Fruit fly (Drosophila melanogaster) whole organism, embryonic: ENCODE data around the gene Cand1.

Experiments used
- CG10543 ChIP-seq: fragments of 200-800 bp; sonication (Bioruptor generic); optimal IDR thresholded peaks from 3 replicates; lab custom pipeline; 2017; ENCODE audit warnings: missing biosample characterization, mild to moderate bottlenecking, missing genetic modification characterization, moderate library complexity
- CG11247 ChIP-seq: fragments of 200-800 bp; sonication (Bioruptor generic); IDR thresholded peaks from 2 replicates; pipeline ENCODE4 v1.3.6; 2022; ENCODE audit warnings: missing biosample characterization, missing genetic modification characterization
- CG12391 ChIP-seq: fragments of 200-800 bp; sonication (Bioruptor generic); optimal IDR thresholded peaks from 3 replicates; lab custom pipeline; 2018; ENCODE audit warnings: missing biosample characterization, mild to moderate bottlenecking, missing genetic modification characterization, moderate library complexity
- CG15514 ChIP-seq: fragments of 200-800 bp; sonication (Bioruptor generic); optimal IDR thresholded peaks from 3 replicates; lab custom pipeline; 2017; ENCODE audit warnings: missing biosample characterization, missing genetic modification characterization, mild to moderate bottlenecking, moderate library complexity, missing genetic modification reagents
- CG16813 ChIP-seq: fragments of 200-800 bp; sonication (Bioruptor generic); IDR thresholded peaks from 3 replicates; pipeline ENCODE4 v1.3.6; 2022; ENCODE audit warnings: missing biosample characterization, missing genetic modification characterization; ENCODE audit not compliant: partially characterized antibody
- CG18011 ChIP-seq: fragments of 200-800 bp; sonication (Bioruptor generic); optimal IDR thresholded peaks from 2 replicates; lab custom pipeline; 2017; ENCODE audit warnings: missing biosample characterization, missing genetic modification characterization, mild to moderate bottlenecking, moderate library complexity, missing genotype
- CG30403 ChIP-seq: fragments of 200-800 bp; sonication (Bioruptor generic); optimal IDR thresholded peaks from 3 replicates; lab custom pipeline; 2016; ENCODE audit warnings: missing biosample characterization, missing genetic modification characterization
- CG31441 ChIP-seq: fragments of 200-800 bp; sonication (Bioruptor generic); IDR thresholded peaks from 2 replicates; pipeline ENCODE4 v1.3.6; 2022; ENCODE audit warnings: missing biosample characterization, missing genetic modification characterization
- CG32532 ChIP-seq: fragments of 200-800 bp; sonication (Bioruptor generic); IDR thresholded peaks from 2 replicates; pipeline ENCODE4 v1.3.6; 2022; ENCODE audit warnings: missing biosample characterization, missing genetic modification characterization
- CG34376 ChIP-seq: fragments of 200-800 bp; sonication (Bioruptor generic); optimal IDR thresholded peaks from 2 replicates; lab custom pipeline; 2018; ENCODE audit warnings: missing biosample characterization, mild to moderate bottlenecking, missing genetic modification characterization
- CG34422 ChIP-seq: fragments of 200-800 bp; sonication (Bioruptor generic); IDR thresholded peaks from 3 replicates; pipeline ENCODE4 v1.3.6; 2022; ENCODE audit warnings: missing biosample characterization, missing genetic modification characterization
- CG3995 ChIP-seq: fragments of 200-800 bp; sonication (Bioruptor generic); optimal IDR thresholded peaks from 3 replicates; lab custom pipeline; 2016; ENCODE audit warnings: missing biosample characterization, missing genetic modification characterization
- CG4282 ChIP-seq: fragments of 200-800 bp; sonication (Bioruptor generic); optimal IDR thresholded peaks from 2 replicates; lab custom pipeline; 2016; ENCODE audit warnings: missing biosample characterization, missing genetic modification characterization
- CG7271 ChIP-seq: fragments of 200-800 bp; sonication (Bioruptor generic); optimal IDR thresholded peaks from 2 replicates; lab custom pipeline; 2018; ENCODE audit warnings: missing biosample characterization, mild to moderate bottlenecking, missing genetic modification characterization, moderate library complexity
- CG8290 ChIP-seq, 3 experiments: fragments of 200-800 bp; sonication (Bioruptor generic); optimal IDR thresholded peaks; 2 replicates each; lab custom pipeline; 2016 to 2019; ENCODE audit warnings: missing biosample characterization in 3 of 3, missing genetic modification characterization in 3 of 3, mild to moderate bottlenecking in 2 of 3, moderate library complexity in 1 of 3
- CrebB ChIP-seq: fragments of 200-800 bp; sonication (Bioruptor generic); optimal IDR thresholded peaks from 3 replicates; lab custom pipeline; 2018; ENCODE audit warnings: missing biosample characterization, mild to moderate bottlenecking, missing genetic modification characterization
- Doc3 ChIP-seq: fragments of 200-800 bp; sonication (Bioruptor generic); IDR thresholded peaks from 3 replicates; pipeline ENCODE4 v1.3.6; 2022; ENCODE audit warnings: missing biosample characterization, missing genetic modification characterization; ENCODE audit not compliant: partially characterized antibody
- Dp ChIP-seq: fragments of 200-800 bp; sonication (Bioruptor generic); optimal IDR thresholded peaks from 2 replicates; lab custom pipeline; 2018; ENCODE audit warnings: missing biosample characterization, mild to moderate bottlenecking, missing genetic modification characterization, moderate library complexity
- ERR ChIP-seq: fragments of 200-800 bp; sonication (Bioruptor generic); optimal IDR thresholded peaks from 2 replicates; lab custom pipeline; 2016; ENCODE audit warnings: missing biosample characterization, missing genetic modification characterization
- H2.0 ChIP-seq: fragments of 200-800 bp; sonication (Bioruptor generic); IDR thresholded peaks from 2 replicates; pipeline ENCODE4 v1.3.6; 2022; ENCODE audit warnings: missing biosample characterization, missing genetic modification characterization
- Hand ChIP-seq: fragments of 200-800 bp; sonication (Bioruptor generic); optimal IDR thresholded peaks from 2 replicates; lab custom pipeline; 2017; ENCODE audit warnings: mild to moderate bottlenecking, missing biosample characterization, missing genetic modification reagents, missing genetic modification characterization
- Mes4 ChIP-seq: fragments of 200-800 bp; sonication (Bioruptor generic); optimal IDR thresholded peaks from 2 replicates; lab custom pipeline; 2016; ENCODE audit warnings: missing biosample characterization, missing genetic modification characterization
- Mrtf ChIP-seq: fragments of 200-800 bp; sonication (Bioruptor generic); IDR thresholded peaks from 3 replicates; pipeline ENCODE4 v1.3.6; 2022; ENCODE audit warnings: missing biosample characterization, missing genetic modification characterization
- Nf-YB ChIP-seq: fragments of 200-800 bp; sonication (Bioruptor generic); optimal IDR thresholded peaks from 3 replicates; lab custom pipeline; 2019; ENCODE audit warnings: missing biosample characterization, mild to moderate bottlenecking, missing genetic modification characterization, moderate library complexity
- Opbp ChIP-seq: fragments of 200-800 bp; sonication (Bioruptor generic); IDR thresholded peaks from 3 replicates; pipeline ENCODE4 v1.3.6; 2022; ENCODE audit warnings: missing biosample characterization, missing genetic modification characterization; ENCODE audit not compliant: partially characterized antibody
- Sry-β ChIP-seq: fragments of 200-800 bp; sonication (Bioruptor generic); optimal IDR thresholded peaks from 2 replicates; lab custom pipeline; 2018; ENCODE audit warnings: missing biosample characterization, mild to moderate bottlenecking, missing genetic modification characterization, moderate library complexity
- Sry-δ ChIP-seq: fragments of 200-800 bp; sonication (Bioruptor generic); optimal IDR thresholded peaks from 2 replicates; lab custom pipeline; 2016; ENCODE audit warnings: missing biosample characterization, missing genetic modification characterization
- amos ChIP-seq: fragments of 200-800 bp; sonication (Bioruptor generic); IDR thresholded peaks from 2 replicates; pipeline ENCODE4 v1.3.6; 2022; ENCODE audit warnings: missing biosample characterization, missing genetic modification characterization; ENCODE audit not compliant: partially characterized antibody
- ase ChIP-seq: fragments of 200-800 bp; sonication (Bioruptor generic); IDR thresholded peaks from 3 replicates; pipeline ENCODE4 v1.3.6; 2022; ENCODE audit warnings: missing biosample characterization, missing genetic modification characterization
- cas ChIP-seq: fragments of 200-800 bp; sonication (Bioruptor generic); IDR thresholded peaks from 2 replicates; pipeline ENCODE4 v1.3.6; 2022; ENCODE audit warnings: missing biosample characterization, missing genetic modification characterization
- corto ChIP-seq: fragments of 200-800 bp; sonication (Bioruptor generic); optimal IDR thresholded peaks from 2 replicates; lab custom pipeline; 2016; ENCODE audit warnings: missing biosample characterization, mild to moderate bottlenecking, missing genetic modification characterization, moderate library complexity
- crc ChIP-seq: fragments of 200-800 bp; sonication (Bioruptor generic); optimal IDR thresholded peaks from 2 replicates; lab custom pipeline; 2016; ENCODE audit warnings: missing biosample characterization, missing genetic modification characterization
- crol ChIP-seq: fragments of 200-800 bp; sonication (Bioruptor generic); IDR thresholded peaks from 2 replicates; pipeline ENCODE4 v1.3.6; 2022; ENCODE audit warnings: missing biosample characterization, missing genetic modification characterization
- eve ChIP-seq, 2 experiments: fragments of >200 bp; optimal IDR thresholded peaks; 2 replicates each; lab custom pipeline; 2017; ENCODE audit warnings: missing biosample characterization in 2 of 2, missing genetic modification characterization in 2 of 2
- hbn ChIP-seq: fragments of 200-800 bp; sonication (Bioruptor generic); IDR thresholded peaks from 2 replicates; pipeline ENCODE4 v1.3.6; 2022; ENCODE audit warnings: missing biosample characterization, missing genetic modification characterization; ENCODE audit not compliant: partially characterized antibody
- insv ChIP-seq, 2 experiments: fragments of 200-800 bp; sonication (Bioruptor generic); optimal IDR thresholded peaks; 3 replicates each; lab custom pipeline; 2016 to 2018; ENCODE audit warnings: missing biosample characterization in 2 of 2, missing genetic modification characterization in 2 of 2
- knrl ChIP-seq: fragments of 200-800 bp; sonication (Bioruptor generic); IDR thresholded peaks from 3 replicates; pipeline ENCODE4 v1.3.6; 2022; ENCODE audit warnings: missing biosample characterization, missing genetic modification characterization; ENCODE audit not compliant: partially characterized antibody
- nerfin-1 ChIP-seq: fragments of 200-800 bp; sonication (Bioruptor generic); optimal IDR thresholded peaks from 3 replicates; lab custom pipeline; 2019; ENCODE audit warnings: missing biosample characterization, mild to moderate bottlenecking, missing genetic modification characterization, moderate library complexity
- nerfin-2 ChIP-seq: fragments of 200-800 bp; sonication (Bioruptor generic); IDR thresholded peaks from 2 replicates; pipeline ENCODE4 v1.3.6; 2022; ENCODE audit warnings: missing biosample characterization, missing genetic modification characterization; ENCODE audit not compliant: partially characterized antibody
- org-1 ChIP-seq: fragments of 200-800 bp; sonication (Bioruptor generic); optimal IDR thresholded peaks from 2 replicates; lab custom pipeline; 2017; ENCODE audit warnings: missing biosample characterization, missing genetic modification characterization
- pita ChIP-seq: fragments of 200-800 bp; sonication (Bioruptor generic); optimal IDR thresholded peaks from 2 replicates; lab custom pipeline; 2017; ENCODE audit warnings: missing biosample characterization, mild to moderate bottlenecking, missing genetic modification characterization
- pum ChIP-seq: fragments of 200-800 bp; sonication (Bioruptor generic); optimal IDR thresholded peaks from 2 replicates; lab custom pipeline; 2016; ENCODE audit warnings: missing biosample characterization, missing genetic modification characterization
- pzg ChIP-seq: fragments of 200-800 bp; sonication (Bioruptor generic); optimal IDR thresholded peaks from 3 replicates; lab custom pipeline; 2018; ENCODE audit warnings: missing biosample characterization, mild to moderate bottlenecking, missing genetic modification characterization, moderate library complexity
- sim ChIP-seq: fragments of 200-800 bp; sonication (Bioruptor generic); IDR thresholded peaks from 2 replicates; pipeline ENCODE4 v1.3.6; 2022; ENCODE audit warnings: missing biosample characterization, missing genetic modification characterization
- unpg ChIP-seq: fragments of 200-800 bp; sonication (Bioruptor generic); optimal IDR thresholded peaks from 3 replicates; lab custom pipeline; 2018; ENCODE audit warnings: missing biosample characterization, mild to moderate bottlenecking, missing genetic modification characterization, moderate library complexity
- vvl ChIP-seq: fragments of 200-800 bp; sonication (Bioruptor generic); IDR thresholded peaks from 2 replicates; pipeline ENCODE4 v1.3.6; 2022; ENCODE audit warnings: missing biosample characterization, missing genetic modification characterization
- wek ChIP-seq: fragments of 200-800 bp; sonication (Bioruptor generic); optimal IDR thresholded peaks from 3 replicates; lab custom pipeline; 2018; ENCODE audit warnings: missing biosample characterization, mild to moderate bottlenecking, missing genetic modification characterization, moderate library complexity
- zf30C ChIP-seq: fragments of 200-800 bp; sonication (Bioruptor generic); optimal IDR thresholded peaks from 3 replicates; lab custom pipeline; 2018; ENCODE audit warnings: missing biosample characterization, mild to moderate bottlenecking, missing genetic modification characterization

Gene Cand1

DNA sequence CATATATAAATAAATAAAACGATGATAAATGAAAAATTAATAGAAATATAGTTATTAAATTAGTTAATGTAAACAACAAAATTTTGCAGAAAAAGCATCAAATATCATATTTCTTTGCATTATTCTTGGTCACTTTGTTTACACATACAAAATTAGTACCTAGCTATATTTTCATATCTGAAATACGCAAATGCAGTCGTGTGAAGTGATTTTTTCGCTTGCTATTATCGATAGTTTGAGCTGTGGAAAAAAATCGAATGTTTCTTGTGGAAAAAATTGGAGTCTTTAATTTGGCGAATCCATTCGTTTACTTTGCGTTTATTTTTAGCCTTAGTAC lies 33.9 kb upstream of the Cand1 start, which contains the start of gene Cnot4 (continued):
- TF ChIP-seq knrl, result peak; percentile 48; the same call in 2 of the 3 replicates
- peak; percentile 78 for TF ChIP-seq Sry-β (GFP tag; lab: Kevin White, UChicago)
- no peak for TF ChIP-seq CG18011 (GFP tag; lab: Kevin White, UChicago)
- no peak for TF ChIP-seq CG11247 (GFP tag; lab: Robert Waterston, UW)
- TF ChIP-seq Hand, result no peak
- no peak for TF ChIP-seq Mrtf (GFP tag; lab: Robert Waterston, UW)
- no peak for TF ChIP-seq zf30C (GFP tag; lab: Kevin White, UChicago)
- TF ChIP-seq amos (GFP tag; lab: Robert Waterston, UW), result peak; percentile 49; the same call in 1 of the 2 replicates
- TF ChIP-seq Doc3 (GFP tag; lab: Robert Waterston, UW), result peak; percentile 38; the same call in 1 of the 3 replicates
- TF ChIP-seq H2.0 (GFP tag; lab: Robert Waterston, UW), result no peak
- no peak for TF ChIP-seq sim (GFP tag; lab: Robert Waterston, UW)
- no peak for TF ChIP-seq ase (GFP tag; lab: Robert Waterston, UW)
- no peak for TF ChIP-seq crc (GFP tag; lab: Kevin White, UChicago)
- peak; percentile 1 for TF ChIP-seq Dp (GFP tag; lab: Kevin White, UChicago)
- 0 out of 3 replicates have a peak, but pooled peaks have one; percentile 11 for TF ChIP-seq CG34422 (GFP tag; lab: Robert Waterston, UW)
- TF ChIP-seq CG16813 (GFP tag; lab: Robert Waterston, UW), result peak; percentile 46; the same call in 1 of the 3 replicates
- no peak for TF ChIP-seq CG10543 (GFP tag; lab: Kevin White, UChicago)
- no peak for TF ChIP-seq pum (GFP tag; lab: Kevin White, UChicago)
- no peak for TF ChIP-seq pita (GFP tag; lab: Kevin White, UChicago)
- TF ChIP-seq Mes4, result no peak
- TF ChIP-seq hbn, result no peak
- no peak for TF ChIP-seq CG30403
- no peak for TF ChIP-seq CG32532 (GFP tag; lab: Robert Waterston, UW)
- no peak for TF ChIP-seq nerfin-1
- TF ChIP-seq CG4282, result no peak
- peak; percentile 10 for TF ChIP-seq CG8290 (GFP tag; optimal IDR thresholded peaks at IDR 0.05; lab: Kevin White, UChicago)
- no peak for TF ChIP-seq CG8290 (tag; optimal IDR thresholded peaks at IDR 0.05; lab: Kevin White, UChicago)
- TF ChIP-seq CrebB (tag; lab: Kevin White, UChicago), result no peak
- no peak for TF ChIP-seq CG7271 (tag; lab: Kevin White, UChicago)
- peak; percentile 89; the same call in 1 of the 2 replicates for TF ChIP-seq CG31441 (GFP tag; lab: Robert Waterston, UW)
- no peak for TF ChIP-seq crol (GFP tag; lab: Robert Waterston, UW)

DNA sequence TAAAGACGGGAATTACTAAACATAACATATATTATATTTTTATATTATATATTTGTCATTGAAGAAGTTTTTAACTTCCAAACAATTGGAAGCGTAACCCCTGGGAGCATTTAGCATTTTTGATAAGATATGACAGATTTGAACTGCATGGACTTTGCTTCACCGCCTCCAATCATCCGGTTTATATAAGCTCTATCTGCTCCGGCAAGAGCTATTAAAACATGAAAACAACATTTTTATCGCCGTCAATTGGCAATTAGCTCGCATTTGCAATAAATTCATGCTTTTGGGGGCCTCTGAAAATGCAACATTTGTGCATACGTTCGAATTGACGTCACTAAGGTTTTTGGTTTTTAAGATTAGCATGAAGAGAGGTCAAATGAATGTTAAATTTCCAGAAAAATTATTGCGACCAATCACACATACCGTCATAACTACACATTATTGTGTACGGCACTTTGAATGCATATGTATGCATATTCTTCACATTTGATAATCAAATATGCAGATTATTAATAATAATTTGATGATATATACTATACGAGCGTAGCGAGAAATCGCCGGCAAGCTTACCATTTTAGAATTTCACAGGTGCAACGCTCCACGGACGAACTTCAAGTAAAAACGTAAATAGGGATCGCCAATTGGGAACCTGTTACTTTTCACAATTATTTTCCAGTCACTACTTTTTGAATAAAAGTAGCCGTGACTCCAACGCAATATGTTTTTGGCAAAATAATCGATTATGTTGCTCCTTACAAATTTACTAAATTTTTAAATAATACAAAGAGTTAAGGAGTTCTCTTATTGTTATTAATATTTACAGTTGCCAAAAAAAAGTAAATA lies 33.4 kb upstream of the Cand1 start, which contains the start of gene Mdh1:
TSS of gene Mdh1 (minus strand) at position 691 of the 846 bp plus-strand sequence.
- TF ChIP-seq org-1 (GFP tag; lab: Kevin White, UChicago) (no peak), ERR (GFP tag; lab: Kevin White, UChicago) (peak; percentile 91), CG15514 (GFP tag; lab: Kevin White, UChicago) (peak; percentile 72), corto (GFP tag; lab: Kevin White, UChicago) (peak; percentile 34), Sry-δ (GFP tag; lab: Kevin White, UChicago) (peak; percentile 53), insv (GFP tag; optimal IDR thresholded peaks at IDR 0.05; lab: Kevin White, UChicago) (peak in 1 of 2 experiments; percentile 43), CG34376 (peak; percentile 37), CG12391 (tag; lab: Kevin White, UChicago) (peak; percentile 40), vvl (GFP tag; lab: Robert Waterston, UW) (peak; percentile 7; the same call in 1 of the 2 replicates), cas (no peak), Opbp (GFP tag; lab: Robert Waterston, UW) (0 out of 3 replicates have a peak, but pooled peaks have one; percentile 27), Nf-YB (GFP tag; lab: Kevin White, UChicago) (peak; percentile 6), eve (GFP tag; optimal IDR thresholded peaks at IDR 0.05; lab: Kevin White, UChicago) (peak in 1 of 2 experiments; percentile 67), pzg (GFP tag; lab: Kevin White, UChicago) (peak; percentile 35), Dp (GFP tag; lab: Kevin White, UChicago) (peak; percentile 1), nerfin-2 (no peak), CG3995 (GFP tag; lab: Kevin White, UChicago) (peak; percentile 99), unpg (GFP tag; lab: Kevin White, UChicago) (no peak), wek (GFP tag; lab: Kevin White, UChicago) (no peak)
